Fruit fly (Drosophila melanogaster) whole organism, adult: ENCODE measurements around the gene CG43407.

ENCODE experiments used
- CG12768 ChIP-seq: fragments of 200-800 bp; sonication (Bioruptor generic); optimal IDR thresholded peaks from 2 replicates; lab custom pipeline; 2017; ENCODE audit warnings: missing biosample characterization, missing genetic modification characterization, mild to moderate bottlenecking, moderate library complexity, missing genetic modification reagents
- CG5204 ChIP-seq: fragments of 200-800 bp; sonication (Bioruptor generic); optimal IDR thresholded peaks from 2 replicates; lab custom pipeline; 2016; ENCODE audit warnings: missing biosample characterization, missing genetic modification characterization
- cic ChIP-seq: fragments of 200-800 bp; sonication (Bioruptor generic); optimal IDR thresholded peaks from 2 replicates; lab custom pipeline; 2017; ENCODE audit warnings: missing biosample characterization, mild to moderate bottlenecking, missing genetic modification characterization, moderate library complexity
- cnc ChIP-seq, 2 experiments: fragments of >200 bp; optimal IDR thresholded peaks; 2 replicates each; lab custom pipeline; 2017

DNA sequence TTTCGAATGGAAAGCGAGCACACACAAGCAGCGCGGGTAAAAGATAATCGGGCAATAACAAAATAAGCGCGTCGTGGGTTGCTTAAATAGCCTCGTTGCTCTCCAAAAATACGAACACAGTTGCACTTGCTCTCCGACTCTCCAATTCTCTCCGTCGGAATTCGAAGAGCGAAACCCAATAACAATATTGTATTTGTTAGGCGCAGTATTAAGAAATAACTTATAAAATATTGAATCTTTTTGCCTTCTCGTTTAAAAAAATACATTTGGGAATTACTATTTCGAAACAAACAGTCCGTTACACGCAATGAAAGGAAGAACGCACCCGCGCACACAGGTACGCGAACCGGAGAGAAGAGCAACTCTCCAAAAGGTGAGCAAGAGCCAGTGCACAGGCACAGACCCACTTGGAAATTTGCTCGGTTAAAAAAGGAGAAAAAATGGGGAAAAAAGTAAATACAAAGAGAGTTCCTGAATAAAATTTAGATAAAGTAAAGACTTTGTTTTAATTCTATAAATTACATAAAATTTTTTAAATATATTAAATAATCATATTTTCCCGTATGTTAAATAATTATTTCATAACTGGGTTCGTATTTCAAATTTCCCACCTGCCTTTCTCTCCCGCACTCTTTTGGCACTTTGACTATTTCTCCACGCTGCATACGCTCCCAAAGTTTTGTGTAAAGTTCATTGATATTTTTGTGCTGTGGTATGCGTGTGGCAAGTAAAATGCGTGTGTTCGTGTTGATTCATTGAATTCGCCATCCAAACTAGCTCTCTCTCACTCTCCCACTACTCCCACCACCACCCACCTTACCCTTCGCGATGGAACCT, 33.4 kb upstream of the CG43407 start, which contains the start of gene Mkp3:
- TF ChIP-seq CG5204, result peak; percentile 76
- TF ChIP-seq cnc (optimal IDR thresholded peaks at IDR 0.05; lab: Kevin White, UChicago), result no peak
- peak; percentile 96 for TF ChIP-seq CG12768 (GFP tag; lab: Kevin White, UChicago)
- TF ChIP-seq cic (GFP tag; lab: Kevin White, UChicago), result peak; percentile 88
